Worm (Caenorhabditis elegans): ENCODE results near the gene F56H11.2.

ce11 chrIV:9496306-9496705, 36.7 kb downstream of the F56H11.2 start, which contains the start of gene sru-3:
- no peak for TF ChIP-seq lsy-2 (tag; optimal IDR thresholded peaks at IDR 0.05)
- TF ChIP-seq unc-130 (tag; optimal IDR thresholded peaks at IDR 0.05): no peak
- TF ChIP-seq snpc-4 (tag; optimal IDR thresholded peaks at IDR 0.05): no peak
- TF ChIP-seq hlh-4 (tag; optimal IDR thresholded peaks at IDR 0.05): no peak

Data from whole organism, L1 larva.